Fruit fly (Drosophila melanogaster) whole organism, prepupa: Measurements from ENCODE around the gene CG7992.

Source experiments
- Blimp-1 ChIP-seq: fragments of 200-800 bp; sonication (Bioruptor generic); optimal IDR thresholded peaks from 3 replicates; lab custom pipeline; 2017; ENCODE audit warnings: missing biosample characterization, missing genetic modification characterization, mild to moderate bottlenecking, moderate library complexity, missing genetic modification reagents
- CG10631 ChIP-seq: fragments of 200-800 bp; sonication (Bioruptor generic); optimal IDR thresholded peaks from 2 replicates; lab custom pipeline; 2016; ENCODE audit warnings: missing biosample characterization, missing genetic modification characterization
- CG10669 ChIP-seq: fragments of 200-800 bp; sonication (Bioruptor generic); optimal IDR thresholded peaks from 3 replicates; lab custom pipeline; 2018; ENCODE audit warnings: missing biosample characterization, mild to moderate bottlenecking, missing genetic modification characterization, moderate library complexity
- CG11762 ChIP-seq: fragments of 200-800 bp; sonication (Bioruptor generic); optimal IDR thresholded peaks from 3 replicates; lab custom pipeline; 2016; ENCODE audit warnings: missing biosample characterization, missing genetic modification characterization; ENCODE audit not compliant: insufficient read depth
- CG11902 ChIP-seq: fragments of 200-800 bp; sonication (Bioruptor generic); optimal IDR thresholded peaks from 3 replicates; lab custom pipeline; 2016; ENCODE audit warnings: missing biosample characterization, missing genetic modification characterization
- CG15336 ChIP-seq: fragments of 200-800 bp; sonication (Bioruptor generic); IDR thresholded peaks from 2 replicates; pipeline ENCODE4 v1.3.6; 2022; ENCODE audit warnings: missing biosample characterization, missing genetic modification characterization
- CG1621 ChIP-seq: fragments of 200-800 bp; sonication (Bioruptor generic); optimal IDR thresholded peaks from 3 replicates; lab custom pipeline; 2018; ENCODE audit warnings: missing biosample characterization, mild to moderate bottlenecking, missing genetic modification characterization
- CG3032 ChIP-seq: fragments of 200-800 bp; optimal IDR thresholded peaks from 2 replicates; lab custom pipeline; 2019; ENCODE audit warnings: missing biosample characterization, mild to moderate bottlenecking, missing genetic modification characterization, moderate library complexity
- CG31627 ChIP-seq: fragments of 200-800 bp; sonication (Bioruptor generic); optimal IDR thresholded peaks from 3 replicates; lab custom pipeline; 2016; ENCODE audit warnings: missing biosample characterization, missing genetic modification characterization
- CG34406 ChIP-seq: fragments of 200-800 bp; sonication (Bioruptor generic); optimal IDR thresholded peaks from 3 replicates; lab custom pipeline; 2016; ENCODE audit warnings: missing biosample characterization, missing genetic modification characterization
- CG3919 ChIP-seq: fragments of 200-800 bp; sonication (Bioruptor generic); optimal IDR thresholded peaks from 3 replicates; lab custom pipeline; 2016; ENCODE audit warnings: missing biosample characterization, missing genetic modification characterization
- CG4318 ChIP-seq: fragments of 200-800 bp; sonication (Bioruptor generic); optimal IDR thresholded peaks from 3 replicates; lab custom pipeline; 2017; ENCODE audit warnings: missing biosample characterization, mild to moderate bottlenecking, missing genetic modification characterization
- CG6163 ChIP-seq: fragments of 200-800 bp; sonication (Bioruptor generic); IDR thresholded peaks from 3 replicates; pipeline ENCODE4 v1.3.6; 2022; ENCODE audit warnings: missing biosample characterization, missing genetic modification characterization
- CG6276 ChIP-seq: fragments of 200-800 bp; sonication (Bioruptor generic); optimal IDR thresholded peaks from 2 replicates; lab custom pipeline; 2017; ENCODE audit warnings: missing biosample characterization, mild to moderate bottlenecking, missing genetic modification characterization
- CG6808 ChIP-seq: fragments of 200-800 bp; sonication (Bioruptor generic); optimal IDR thresholded peaks from 3 replicates; lab custom pipeline; 2017; ENCODE audit warnings: missing biosample characterization, missing genetic modification characterization, mild to moderate bottlenecking, moderate library complexity, missing genetic modification reagents
- CG7368 ChIP-seq: fragments of 200-800 bp; sonication (Bioruptor generic); optimal IDR thresholded peaks from 3 replicates; lab custom pipeline; 2016; ENCODE audit warnings: missing biosample characterization, missing genetic modification characterization
- CG8319 ChIP-seq: fragments of 200-800 bp; sonication (Bioruptor generic); optimal IDR thresholded peaks from 3 replicates; lab custom pipeline; 2016; ENCODE audit warnings: missing biosample characterization, missing genetic modification characterization
- CG8632 ChIP-seq: fragments of 200-800 bp; sonication (Bioruptor generic); optimal IDR thresholded peaks from 3 replicates; lab custom pipeline; 2016; ENCODE audit warnings: missing biosample characterization, missing genetic modification characterization
- CG9139 ChIP-seq: fragments of 200-800 bp; sonication (Bioruptor generic); optimal IDR thresholded peaks from 3 replicates; lab custom pipeline; 2017; ENCODE audit warnings: missing biosample characterization, mild to moderate bottlenecking, missing genetic modification characterization
- Eip75B ChIP-seq: fragments of 200-800 bp; sonication (Bioruptor generic); optimal IDR thresholded peaks from 3 replicates; lab custom pipeline; 2016; ENCODE audit warnings: missing biosample characterization, missing genetic modification characterization
- Ets96B ChIP-seq: fragments of 200-800 bp; optimal IDR thresholded peaks from 2 replicates; lab custom pipeline; 2019; ENCODE audit warnings: missing biosample characterization, mild to moderate bottlenecking, missing genetic modification characterization, moderate library complexity
- Gug ChIP-seq: fragments of 200-800 bp; sonication (Bioruptor generic); IDR thresholded peaks from 2 replicates; pipeline ENCODE4 v1.3.6; 2022; ENCODE audit warnings: missing biosample characterization, missing genetic modification characterization
- Hr38 ChIP-seq: sonication (Bioruptor generic); optimal IDR thresholded peaks from 2 replicates; lab custom pipeline; 2016; ENCODE audit warnings: missing biosample characterization, missing genetic modification characterization
- Hr39 ChIP-seq: fragments of 200-800 bp; sonication (Bioruptor generic); optimal IDR thresholded peaks from 2 replicates; lab custom pipeline; 2016; ENCODE audit warnings: missing biosample characterization, missing genetic modification characterization
- Hr4 ChIP-seq: fragments of 200-800 bp; sonication (Bioruptor generic); optimal IDR thresholded peaks from 3 replicates; lab custom pipeline; 2016; ENCODE audit warnings: missing biosample characterization, missing genetic modification characterization
- Lpt ChIP-seq: fragments of 200-800 bp; sonication (Bioruptor generic); optimal IDR thresholded peaks from 3 replicates; lab custom pipeline; 2016; ENCODE audit warnings: missing biosample characterization, missing genetic modification characterization
- OdsH ChIP-seq: fragments of 200-800 bp; sonication (Bioruptor generic); optimal IDR thresholded peaks from 3 replicates; lab custom pipeline; 2016; ENCODE audit warnings: missing biosample characterization, missing genetic modification characterization
- Smox ChIP-seq: fragments of 200-800 bp; sonication (Bioruptor generic); optimal IDR thresholded peaks from 3 replicates; lab custom pipeline; 2016; ENCODE audit warnings: missing biosample characterization, missing genetic modification characterization
- Sox102F ChIP-seq: fragments of 200-800 bp; sonication (Bioruptor generic); optimal IDR thresholded peaks from 2 replicates; lab custom pipeline; 2016; ENCODE audit warnings: missing biosample characterization, mild to moderate bottlenecking, missing genetic modification characterization
- Sox14 ChIP-seq: fragments of 200-800 bp; sonication (Bioruptor generic); optimal IDR thresholded peaks from 3 replicates; lab custom pipeline; 2016; ENCODE audit warnings: missing biosample characterization, missing genetic modification characterization
- Sox15 ChIP-seq: fragments of 200-800 bp; sonication (Bioruptor generic); optimal IDR thresholded peaks from 3 replicates; lab custom pipeline; 2016; ENCODE audit warnings: missing biosample characterization, missing genetic modification characterization
- achi ChIP-seq: fragments of 200-800 bp; sonication (Bioruptor generic); optimal IDR thresholded peaks from 3 replicates; lab custom pipeline; 2016; ENCODE audit warnings: missing biosample characterization, missing genetic modification characterization
- cyc ChIP-seq: fragments of 200-800 bp; sonication (Bioruptor generic); optimal IDR thresholded peaks from 3 replicates; lab custom pipeline; 2016; ENCODE audit warnings: missing biosample characterization, missing genetic modification characterization
- dac ChIP-seq: fragments of 200-800 bp; sonication (Bioruptor generic); optimal IDR thresholded peaks from 2 replicates; lab custom pipeline; 2017; ENCODE audit warnings: missing biosample characterization, mild to moderate bottlenecking, missing genetic modification characterization
- dsx ChIP-seq: fragments of 200-800 bp; optimal IDR thresholded peaks from 3 replicates; lab custom pipeline; 2019; ENCODE audit warnings: missing biosample characterization, mild to moderate bottlenecking, missing genetic modification characterization, moderate library complexity; ENCODE audit not compliant: poor library complexity, severe bottlenecking
- eg ChIP-seq: fragments of 200-800 bp; sonication (Bioruptor generic); IDR thresholded peaks from 3 replicates; pipeline ENCODE4 v1.3.6; 2022; ENCODE audit warnings: missing biosample characterization, missing genetic modification characterization
- esn ChIP-seq: fragments of 200-800 bp; sonication (Bioruptor generic); optimal IDR thresholded peaks from 2 replicates; lab custom pipeline; 2016; ENCODE audit warnings: missing biosample characterization, mild to moderate bottlenecking, missing genetic modification characterization, moderate library complexity
- fd85E ChIP-seq: fragments of 200-800 bp; sonication (Bioruptor generic); optimal IDR thresholded peaks from 3 replicates; lab custom pipeline; 2016; ENCODE audit warnings: missing biosample characterization, missing genetic modification characterization
- salr ChIP-seq, 2 experiments: fragments of 200-800 bp; sonication (Bioruptor generic); optimal IDR thresholded peaks; 3 replicates each; lab custom pipeline; 2016 to 2018; ENCODE audit warnings: missing biosample characterization in 2 of 2, missing genetic modification characterization in 2 of 2, mild to moderate bottlenecking in 1 of 2
- spab ChIP-seq: fragments of 200-800 bp; sonication (Bioruptor generic); optimal IDR thresholded peaks from 2 replicates; lab custom pipeline; 2017; ENCODE audit warnings: missing biosample characterization, mild to moderate bottlenecking, missing genetic modification characterization, missing genetic modification reagents
- ss ChIP-seq, 2 experiments: fragments of 200-800 bp; sonication (Bioruptor generic); optimal IDR thresholded peaks; 2 replicates in 1 of 2; 3 replicates in 1 of 2; lab custom pipeline; 2017 to 2018; ENCODE audit warnings: mild to moderate bottlenecking in 2 of 2, missing biosample characterization in 2 of 2, missing genetic modification characterization in 2 of 2, moderate library complexity in 1 of 2
- svp ChIP-seq: fragments of 200-800 bp; sonication (Bioruptor generic); peaks from one replicate; lab custom pipeline; 2016; ENCODE audit warnings: missing biosample characterization, missing genetic modification characterization
- topi ChIP-seq: fragments of 200-800 bp; sonication (Bioruptor generic); optimal IDR thresholded peaks from 3 replicates; lab custom pipeline; 2016; ENCODE audit warnings: missing biosample characterization, missing genetic modification characterization
- vri ChIP-seq: fragments of 200-800 bp; sonication (Bioruptor generic); optimal IDR thresholded peaks from 3 replicates; lab custom pipeline; 2016; ENCODE audit warnings: missing biosample characterization, mild to moderate bottlenecking, missing genetic modification characterization

CG7992 gene

dm6 chrX:19224580-19225303 is 22.3 kb downstream of the CG7992 start (continued):
- TF ChIP-seq CG6163 (GFP tag; lab: Robert Waterston, UW) (no peak), CG31627 (GFP tag; lab: Kevin White, UChicago) (no peak), CG8632 (GFP tag; lab: Kevin White, UChicago) (peak; percentile 69), CG4318 (peak; percentile 75), CG15336 (GFP tag; lab: Robert Waterston, UW) (peak; percentile 46), Hr39 (GFP tag; lab: Kevin White, UChicago) (no peak), Smox (GFP tag; lab: Kevin White, UChicago) (peak; percentile 34), eg (GFP tag; lab: Robert Waterston, UW) (0 out of 3 replicates have a peak, but pooled peaks have one; percentile 27), Hr38 (GFP tag; lab: Kevin White, UChicago) (no peak), topi (GFP tag; lab: Kevin White, UChicago) (peak; percentile 41), achi (GFP tag; lab: Kevin White, UChicago) (peak; percentile 60), CG11902 (GFP tag; lab: Kevin White, UChicago) (no peak), CG34406 (GFP tag; lab: Kevin White, UChicago) (peak; percentile 71), Sox15 (no peak), CG3919 (GFP tag; lab: Kevin White, UChicago) (peak; percentile 50), Blimp-1 (GFP tag; lab: Kevin White, UChicago) (no peak), CG6276 (GFP tag; lab: Kevin White, UChicago) (peak; percentile 62), CG9139 (GFP tag; lab: Kevin White, UChicago) (no peak), esn (peak; percentile 61), ss (GFP tag; optimal IDR thresholded peaks at IDR 0.05; lab: Kevin White, UChicago) (peak in 1 of 2 experiments; percentile 70), CG7368 (GFP tag; lab: Kevin White, UChicago) (no peak), CG10669 (GFP tag; lab: Kevin White, UChicago) (peak; percentile 40), CG10631 (peak; percentile 71), Gug (GFP tag; lab: Robert Waterston, UW) (no peak), dac (GFP tag; lab: Kevin White, UChicago) (peak; percentile 11), spab (peak; percentile 46), svp (GFP tag; lab: Kevin White, UChicago) (no peak), CG8319 (peak; percentile 4), Sox14 (GFP tag; lab: Kevin White, UChicago) (no peak), dsx (GFP tag; lab: Kevin White, UChicago) (peak; percentile 7), vri (GFP tag; lab: Kevin White, UChicago) (no peak)

- TF ChIP-seq svp (GFP tag; lab: Kevin White, UChicago), result peak; percentile 47
- TF ChIP-seq CG31627 (GFP tag; lab: Kevin White, UChicago), result no peak
- TF ChIP-seq Sox102F (GFP tag; lab: Kevin White, UChicago), result no peak
These were observed 26.0 kb downstream of the CG7992 start for dm6 chrX:19220963-19221572.

DNA sequence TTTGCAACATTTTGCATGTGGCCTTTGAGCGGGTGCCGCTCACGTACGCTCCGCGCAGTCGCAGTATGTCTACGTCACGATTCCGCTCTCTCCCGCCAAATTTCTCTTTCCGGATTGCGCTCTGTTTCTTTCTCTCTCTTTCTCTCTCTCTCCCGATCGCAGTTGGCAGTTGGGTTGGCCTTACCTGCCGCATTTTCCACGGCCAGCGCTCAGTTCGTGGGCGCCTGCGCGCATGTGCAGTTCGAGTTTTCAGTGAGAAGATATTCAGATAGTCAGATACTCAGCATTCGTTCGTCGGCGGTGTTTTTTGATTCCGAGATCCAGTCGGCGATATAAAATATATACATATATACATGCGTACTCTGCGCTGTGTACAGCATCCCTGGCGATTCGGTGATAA is 26.6 kb downstream of the CG7992 start, which contains the start of gene CG7884:
Gene CG7884 (plus strand): TSS at position 208 of the 400 bp plus-strand sequence.
- TF ChIP-seq salr (GFP tag; optimal IDR thresholded peaks at IDR 0.05; lab: Kevin White, UChicago) (no peak), CG6808 (GFP tag; lab: Kevin White, UChicago) (no peak), Hr4 (GFP tag; lab: Kevin White, UChicago) (no peak), CG8632 (GFP tag; lab: Kevin White, UChicago) (no peak), Sox15 (no peak), dsx (GFP tag; lab: Kevin White, UChicago) (peak; percentile 48), cyc (GFP tag; lab: Kevin White, UChicago) (no peak), fd85E (GFP tag; lab: Kevin White, UChicago) (no peak), CG9139 (GFP tag; lab: Kevin White, UChicago) (peak; percentile 31), OdsH (no peak), CG7368 (GFP tag; lab: Kevin White, UChicago) (no peak), CG11902 (GFP tag; lab: Kevin White, UChicago) (no peak), CG11762 (no peak), spab (no peak), Ets96B (tag; lab: Kevin White, UChicago) (no peak), Eip75B (GFP tag; lab: Kevin White, UChicago) (no peak), Gug (GFP tag; lab: Robert Waterston, UW) (no peak), topi (GFP tag; lab: Kevin White, UChicago) (no peak), CG8319 (no peak), Blimp-1 (GFP tag; lab: Kevin White, UChicago) (no peak), CG1621 (tag; lab: Kevin White, UChicago) (peak; percentile 67), CG3032 (tag; lab: Kevin White, UChicago) (no peak), Lpt (no peak), CG15336 (GFP tag; lab: Robert Waterston, UW) (peak; percentile 41; the same call in 1 of the 2 replicates), Smox (GFP tag; lab: Kevin White, UChicago) (no peak)
